Worm (Caenorhabditis elegans) whole organism, L4 larva: ENCODE results near the gene nhr-233.

Experiments
- F49E8.2 ChIP-seq: sonication (generic microtip); optimal IDR thresholded peaks from 2 replicates; lab custom pipeline; 2016; ENCODE audit warnings: missing compliant biosample characterization, mild to moderate bottlenecking, missing genetic modification characterization, borderline replicate concordance
- ctbp-1 ChIP-seq: fragments of 200-800 bp; sonication (Bioruptor generic); IDR thresholded peaks from 2 replicates; pipeline ENCODE4 v1.3.6; 2022; ENCODE audit warnings: missing genetic modification reagents, missing genetic modification characterization, missing compliant biosample characterization
- dve-1 ChIP-seq: sonication (generic microtip); optimal IDR thresholded peaks from 2 replicates; lab custom pipeline; 2017; ENCODE audit warnings: antibody characterized with exemption, mild to moderate bottlenecking, missing genetic modification characterization, missing compliant biosample characterization; ENCODE audit not compliant: insufficient read depth
- lin-13 ChIP-seq: fragments of 150-350 bp; optimal IDR thresholded peaks from 2 replicates; lab custom pipeline; 2014; ENCODE audit warnings: missing biosample characterization, missing genetic modification reagents, missing genetic modification characterization
- nhr-10 ChIP-seq: fragments of 150-350 bp; optimal IDR thresholded peaks from 2 replicates; lab custom pipeline; 2014; ENCODE audit warnings: missing biosample characterization, missing genetic modification characterization
- nhr-237 ChIP-seq: sonication (generic microtip); optimal IDR thresholded peaks from 2 replicates; lab custom pipeline; 2017; ENCODE audit warnings: missing biosample characterization, missing genetic modification characterization
- nhr-28 ChIP-seq: fragments of 150-350 bp; optimal IDR thresholded peaks from 2 replicates; lab custom pipeline; 2014; ENCODE audit warnings: missing biosample characterization, missing genetic modification characterization
- nhr-48 ChIP-seq: sonication (generic microtip); optimal IDR thresholded peaks from 2 replicates; lab custom pipeline; 2016; ENCODE audit warnings: mild to moderate bottlenecking, missing genetic modification characterization, missing compliant biosample characterization
- nhr-76 ChIP-seq: fragments of 150-350 bp; optimal IDR thresholded peaks from 2 replicates; lab custom pipeline; 2014; ENCODE audit warnings: missing biosample characterization, missing genetic modification characterization
- skn-1 ChIP-seq: fragments of 150-350 bp; optimal IDR thresholded peaks from 2 replicates; lab custom pipeline; 2014; ENCODE audit warnings: missing biosample characterization, missing genetic modification characterization
- zip-2 ChIP-seq: fragments of 150-350 bp; optimal IDR thresholded peaks from 2 replicates; lab custom pipeline; 2014; ENCODE audit warnings: missing biosample characterization, missing genetic modification characterization

- no peak for TF ChIP-seq lin-13
- TF ChIP-seq skn-1 (tag; lab: Kevin White, UChicago) = no peak
- TF ChIP-seq ctbp-1 (GFP tag; lab: Robert Waterston, UW) = no peak
- TF ChIP-seq nhr-10 (tag; lab: Kevin White, UChicago) = no peak
- no peak for TF ChIP-seq nhr-76 (tag; lab: Kevin White, UChicago)
- no peak for TF ChIP-seq nhr-48
- no peak for TF ChIP-seq dve-1
- TF ChIP-seq nhr-237 (tag; lab: Kevin White, UChicago) = no peak
- no peak for TF ChIP-seq nhr-28 (tag; lab: Kevin White, UChicago)
- no peak for TF ChIP-seq zip-2 (tag; lab: Kevin White, UChicago)
- TF ChIP-seq F49E8.2 (tag; lab: Kevin White, UChicago) = no peak
These were observed 2.5 kb downstream of the nhr-233 start for ce11 chrV:16568056-16568455.
